Fruit fly (Drosophila melanogaster) whole organism, embryonic: Measurements from ENCODE around the gene CG16957.

Experiments
- Ada2b ChIP-seq: fragments of 200-800 bp; sonication (Bioruptor generic); IDR thresholded peaks from 2 replicates; pipeline ENCODE4 v1.3.6; 2022; ENCODE audit warnings: missing biosample characterization, missing genetic modification characterization
- Asciz ChIP-seq: fragments of 200-800 bp; sonication (Bioruptor generic); optimal IDR thresholded peaks from 2 replicates; lab custom pipeline; 2017; ENCODE audit warnings: missing biosample characterization, mild to moderate bottlenecking, missing genetic modification characterization, missing genetic modification reagents
- B-H1 ChIP-seq: fragments of 200-800 bp; sonication (Bioruptor generic); IDR thresholded peaks from 3 replicates; pipeline ENCODE4 v1.3.6; 2022; ENCODE audit warnings: missing biosample characterization, missing genetic modification characterization
- BEAF-32 ChIP-seq: fragments of 200-800 bp; sonication (Bioruptor generic); optimal IDR thresholded peaks from 3 replicates; lab custom pipeline; 2017; ENCODE audit warnings: missing biosample characterization, missing genetic modification characterization, mild to moderate bottlenecking, moderate library complexity, missing genetic modification reagents
- CG10431 ChIP-seq: fragments of 200-800 bp; sonication (Bioruptor generic); optimal IDR thresholded peaks from 3 replicates; lab custom pipeline; 2018; ENCODE audit warnings: missing biosample characterization, mild to moderate bottlenecking, missing genetic modification characterization
- CG10959 ChIP-seq: fragments of 200-800 bp; sonication (Bioruptor generic); IDR thresholded peaks from 2 replicates; pipeline ENCODE4 v1.3.6; 2022; ENCODE audit warnings: missing biosample characterization, missing genetic modification characterization
- CG11247 ChIP-seq: fragments of 200-800 bp; sonication (Bioruptor generic); IDR thresholded peaks from 2 replicates; pipeline ENCODE4 v1.3.6; 2022; ENCODE audit warnings: missing biosample characterization, missing genetic modification characterization
- CG12299 ChIP-seq: fragments of 200-800 bp; sonication (Bioruptor generic); optimal IDR thresholded peaks from 2 replicates; lab custom pipeline; 2018; ENCODE audit warnings: missing biosample characterization, mild to moderate bottlenecking, missing genetic modification characterization
- CG12391 ChIP-seq: fragments of 200-800 bp; sonication (Bioruptor generic); optimal IDR thresholded peaks from 3 replicates; lab custom pipeline; 2018; ENCODE audit warnings: missing biosample characterization, mild to moderate bottlenecking, missing genetic modification characterization, moderate library complexity
- CG13775 ChIP-seq: fragments of 200-800 bp; sonication (Bioruptor generic); optimal IDR thresholded peaks from 3 replicates; lab custom pipeline; 2017; ENCODE audit warnings: missing biosample characterization, mild to moderate bottlenecking, missing genetic modification characterization
- CG14050 ChIP-seq: fragments of 200-800 bp; sonication (Bioruptor generic); IDR thresholded peaks from 3 replicates; pipeline ENCODE4 v1.3.6; 2022; ENCODE audit warnings: missing biosample characterization, missing genetic modification characterization
- CG14965 ChIP-seq: fragments of 200-800 bp; sonication (Bioruptor generic); optimal IDR thresholded peaks from 2 replicates; lab custom pipeline; 2016; ENCODE audit warnings: missing biosample characterization, missing genetic modification characterization, borderline replicate concordance
- CG15011 ChIP-seq: fragments of 200-800 bp; sonication (Bioruptor generic); optimal IDR thresholded peaks from 3 replicates; lab custom pipeline; 2018; ENCODE audit warnings: missing biosample characterization, mild to moderate bottlenecking, missing genetic modification characterization
- CG16863 ChIP-seq: fragments of 200-800 bp; sonication (Bioruptor generic); optimal IDR thresholded peaks from 3 replicates; lab custom pipeline; 2016; ENCODE audit warnings: missing biosample characterization, missing genetic modification characterization
- CG34224 ChIP-seq: fragments of 200-800 bp; sonication (Bioruptor generic); IDR thresholded peaks from 3 replicates; pipeline ENCODE4 v1.3.6; 2022; ENCODE audit warnings: missing biosample characterization, missing genetic modification characterization; ENCODE audit not compliant: partially characterized antibody
- CG34422 ChIP-seq: fragments of 200-800 bp; sonication (Bioruptor generic); IDR thresholded peaks from 3 replicates; pipeline ENCODE4 v1.3.6; 2022; ENCODE audit warnings: missing biosample characterization, missing genetic modification characterization
- CG6813 ChIP-seq: fragments of 200-800 bp; sonication (Bioruptor generic); optimal IDR thresholded peaks from 2 replicates; lab custom pipeline; 2017; ENCODE audit warnings: missing biosample characterization, missing genetic modification characterization, mild to moderate bottlenecking, moderate library complexity, missing genetic modification reagents
- CG8478 ChIP-seq: fragments of >200 bp; optimal IDR thresholded peaks from 2 replicates; lab custom pipeline; 2018
- CkIIα-i1 ChIP-seq: fragments of 200-800 bp; sonication (Bioruptor generic); IDR thresholded peaks from 2 replicates; pipeline ENCODE4 v1.3.6; 2022; ENCODE audit warnings: missing biosample characterization, missing genetic modification characterization
- CoRest ChIP-seq: fragments of 200-800 bp; sonication (Bioruptor generic); optimal IDR thresholded peaks from 3 replicates; lab custom pipeline; 2018; ENCODE audit warnings: missing biosample characterization, mild to moderate bottlenecking, missing genetic modification characterization, moderate library complexity
- D19A ChIP-seq: fragments of 200-800 bp; optimal IDR thresholded peaks from 3 replicates; lab custom pipeline; 2019; ENCODE audit warnings: missing biosample characterization, mild to moderate bottlenecking, missing genetic modification characterization, moderate library complexity
- Dip3 ChIP-seq: fragments of 200-800 bp; sonication (Bioruptor generic); optimal IDR thresholded peaks from 3 replicates; lab custom pipeline; 2016; ENCODE audit warnings: missing biosample characterization, missing genetic modification characterization
- Hey ChIP-seq: fragments of 200-800 bp; sonication (Bioruptor generic); optimal IDR thresholded peaks from 3 replicates; lab custom pipeline; 2018; ENCODE audit warnings: missing biosample characterization, mild to moderate bottlenecking, missing genetic modification characterization
- Hr3 ChIP-seq: fragments of 200-800 bp; sonication (Bioruptor generic); optimal IDR thresholded peaks from 3 replicates; lab custom pipeline; 2016; ENCODE audit warnings: missing biosample characterization, missing genetic modification characterization
- MESR4 ChIP-seq: fragments of 200-800 bp; sonication (Bioruptor generic); optimal IDR thresholded peaks from 2 replicates; lab custom pipeline; 2018; ENCODE audit warnings: missing biosample characterization, mild to moderate bottlenecking, missing genetic modification characterization, moderate library complexity
- Mrtf ChIP-seq: fragments of 200-800 bp; sonication (Bioruptor generic); IDR thresholded peaks from 3 replicates; pipeline ENCODE4 v1.3.6; 2022; ENCODE audit warnings: missing biosample characterization, missing genetic modification characterization
- NC2α ChIP-seq: fragments of 200-800 bp; sonication (Bioruptor generic); optimal IDR thresholded peaks from 2 replicates; lab custom pipeline; 2016; ENCODE audit warnings: missing biosample characterization, missing genetic modification characterization
- NK7.1 ChIP-seq: fragments of 200-800 bp; sonication (Bioruptor generic); optimal IDR thresholded peaks from 3 replicates; lab custom pipeline; 2016; ENCODE audit warnings: missing biosample characterization, missing genetic modification characterization
- Neu2 ChIP-seq: fragments of 200-800 bp; sonication (Bioruptor generic); optimal IDR thresholded peaks from 3 replicates; lab custom pipeline; 2016; ENCODE audit warnings: missing biosample characterization, missing genetic modification characterization, borderline replicate concordance
- Nf-YA ChIP-seq: fragments of 200-800 bp; sonication (Bioruptor generic); IDR thresholded peaks from 2 replicates; pipeline ENCODE4 v1.3.6; 2022; ENCODE audit warnings: missing biosample characterization, missing genetic modification characterization
- Optix ChIP-seq: fragments of 200-800 bp; sonication (Bioruptor generic); IDR thresholded peaks from 3 replicates; pipeline ENCODE4 v1.3.6; 2022; ENCODE audit warnings: missing biosample characterization, missing genetic modification characterization
- al ChIP-seq: fragments of 200-800 bp; sonication (Bioruptor generic); IDR thresholded peaks from 2 replicates; pipeline ENCODE4 v1.3.6; 2022; ENCODE audit warnings: missing biosample characterization, missing genetic modification characterization
- aop ChIP-seq: fragments of 200-800 bp; sonication (Bioruptor generic); IDR thresholded peaks from 2 replicates; pipeline ENCODE4 v1.3.6; 2022; ENCODE audit warnings: missing biosample characterization, missing genetic modification characterization
- ap ChIP-seq: fragments of 200-800 bp; sonication (Bioruptor generic); IDR thresholded peaks from 2 replicates; pipeline ENCODE4 v1.3.6; 2022; ENCODE audit warnings: missing biosample characterization, missing genetic modification characterization
- ato ChIP-seq: fragments of 200-800 bp; sonication (Bioruptor generic); IDR thresholded peaks from 2 replicates; pipeline ENCODE4 v1.3.6; 2022; ENCODE audit warnings: missing biosample characterization, missing genetic modification characterization; ENCODE audit not compliant: partially characterized antibody
- cad ChIP-seq: fragments of >200 bp; optimal IDR thresholded peaks from 2 replicates; lab custom pipeline; 2017; ENCODE audit warnings: missing biosample characterization, missing genetic modification characterization
- croc ChIP-seq: fragments of 200-800 bp; sonication (Bioruptor generic); conservative IDR thresholded peaks from 3 replicates; pipeline ENCODE4 v1.3.6; 2022; ENCODE audit warnings: missing biosample characterization, missing genetic modification characterization
- ewg ChIP-seq: fragments of 200-800 bp; sonication (Bioruptor generic); optimal IDR thresholded peaks from 3 replicates; lab custom pipeline; 2017; ENCODE audit warnings: mild to moderate bottlenecking, missing biosample characterization, missing genetic modification reagents, missing genetic modification characterization
- gce ChIP-seq: fragments of 200-800 bp; sonication (Bioruptor generic); IDR thresholded peaks from 3 replicates; pipeline ENCODE4 v1.3.6; 2022; ENCODE audit warnings: missing biosample characterization, missing genetic modification characterization
- gfzf ChIP-seq: fragments of 200-800 bp; sonication (Bioruptor generic); optimal IDR thresholded peaks from 2 replicates; lab custom pipeline; 2016; ENCODE audit warnings: missing biosample characterization, mild to moderate bottlenecking, missing genetic modification characterization, moderate library complexity
- gsb ChIP-seq: fragments of 200-800 bp; sonication (Bioruptor generic); IDR thresholded peaks from 2 replicates; pipeline ENCODE4 v1.3.6; 2022; ENCODE audit warnings: missing biosample characterization, missing genetic modification characterization
- jigr1 ChIP-seq: fragments of 200-800 bp; sonication (Bioruptor generic); IDR thresholded peaks from 3 replicates; pipeline ENCODE4 v1.3.6; 2022; ENCODE audit warnings: missing biosample characterization, missing genetic modification characterization
- lilli ChIP-seq: fragments of 200-800 bp; sonication (Bioruptor generic); optimal IDR thresholded peaks from 3 replicates; lab custom pipeline; 2016; ENCODE audit warnings: missing biosample characterization, missing genetic modification characterization
- luna ChIP-seq: fragments of 200-800 bp; sonication (Bioruptor generic); optimal IDR thresholded peaks from 2 replicates; lab custom pipeline; 2016; ENCODE audit warnings: missing biosample characterization, missing genetic modification characterization
- odd ChIP-seq: fragments of 200-800 bp; sonication (Bioruptor generic); optimal IDR thresholded peaks from 2 replicates; lab custom pipeline; 2017; ENCODE audit warnings: missing biosample characterization, mild to moderate bottlenecking, missing genetic modification characterization
- psq ChIP-seq: fragments of 200-800 bp; sonication (Bioruptor generic); optimal IDR thresholded peaks from 2 replicates; lab custom pipeline; 2017; ENCODE audit warnings: missing biosample characterization, missing genetic modification characterization
- rib ChIP-seq: fragments of 200-800 bp; sonication (Bioruptor generic); IDR thresholded peaks from 2 replicates; pipeline ENCODE4 v1.3.6; 2022; ENCODE audit warnings: missing biosample characterization, missing genetic modification characterization
- schlank ChIP-seq: fragments of 200-800 bp; sonication (Bioruptor generic); optimal IDR thresholded peaks from 2 replicates; lab custom pipeline; 2018; ENCODE audit warnings: missing biosample characterization, mild to moderate bottlenecking, missing genetic modification characterization
- ssp ChIP-seq: fragments of 200-800 bp; sonication (Bioruptor generic); IDR thresholded peaks from 2 replicates; pipeline ENCODE4 v1.3.6; 2022; ENCODE audit warnings: missing biosample characterization, missing genetic modification characterization
- tgo ChIP-seq: fragments of 200-800 bp; sonication (Bioruptor generic); IDR thresholded peaks from 3 replicates; pipeline ENCODE4 v1.3.6; 2022; ENCODE audit warnings: missing biosample characterization, missing genetic modification characterization
- tin ChIP-seq: fragments of 200-800 bp; sonication (Bioruptor generic); optimal IDR thresholded peaks from 3 replicates; lab custom pipeline; 2016; ENCODE audit warnings: missing biosample characterization, missing genetic modification characterization
- z ChIP-seq: fragments of 200-800 bp; sonication (Bioruptor generic); IDR thresholded peaks from 3 replicates; pipeline ENCODE4 v1.3.6; 2022; ENCODE audit warnings: missing biosample characterization, missing genetic modification characterization
- zf30C ChIP-seq: fragments of 200-800 bp; sonication (Bioruptor generic); optimal IDR thresholded peaks from 3 replicates; lab custom pipeline; 2018; ENCODE audit warnings: missing biosample characterization, mild to moderate bottlenecking, missing genetic modification characterization

CG16957 gene

DNA sequence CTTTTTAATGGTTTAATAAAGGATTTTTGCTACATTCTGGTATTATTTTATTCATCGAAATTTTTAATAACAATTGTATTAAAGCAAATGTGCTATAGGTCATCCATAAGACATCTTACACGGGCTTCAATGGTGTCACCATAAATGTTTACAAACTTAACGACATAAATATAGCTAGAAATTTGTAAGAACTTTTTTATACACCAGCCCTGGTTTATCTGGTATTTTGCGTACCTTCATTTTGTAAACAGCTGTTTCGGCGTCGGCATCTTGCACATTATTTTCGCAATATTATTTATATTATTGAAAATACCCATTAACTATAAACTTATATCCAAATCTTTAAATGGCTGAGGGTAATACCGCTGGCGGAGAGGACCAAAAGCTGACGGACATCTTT, 28.6 kb downstream of the CG16957 start, which contains the start of gene Tap42 (continued):
- TF ChIP-seq CG14965 (GFP tag; lab: Kevin White, UChicago) (no peak), odd (GFP tag; lab: Kevin White, UChicago) (no peak), BEAF-32 (GFP tag; lab: Kevin White, UChicago) (peak; percentile 10), zf30C (GFP tag; lab: Kevin White, UChicago) (no peak), MESR4 (GFP tag; lab: Kevin White, UChicago) (peak; percentile 40), CG10959 (GFP tag; lab: Robert Waterston, UW) (no peak), CG6813 (GFP tag; lab: Kevin White, UChicago) (no peak), NC2α (GFP tag; lab: Kevin White, UChicago) (no peak), cad (GFP tag; lab: Kevin White, UChicago) (no peak), z (GFP tag; lab: Robert Waterston, UW) (no peak), Hey (no peak), tin (GFP tag; lab: Kevin White, UChicago) (no peak), al (GFP tag; lab: Robert Waterston, UW) (no peak), croc (GFP tag; lab: Robert Waterston, UW) (no peak), NK7.1 (no peak), aop (GFP tag; lab: Robert Waterston, UW) (no peak), Dip3 (no peak), CG14050 (no peak), CG10431 (GFP tag; lab: Kevin White, UChicago) (no peak), Mrtf (no peak), D19A (no peak), CG15011 (GFP tag; lab: Kevin White, UChicago) (no peak), ssp (no peak), Hr3 (GFP tag; lab: Kevin White, UChicago) (no peak), CkIIα-i1 (GFP tag; lab: Robert Waterston, UW) (no peak), Neu2 (no peak), schlank (tag; lab: Kevin White, UChicago) (no peak), Nf-YA (GFP tag; lab: Robert Waterston, UW) (no peak), Ada2b (GFP tag; lab: Robert Waterston, UW) (no peak), gfzf (GFP tag; lab: Kevin White, UChicago) (peak; percentile 20), jigr1 (GFP tag; lab: Robert Waterston, UW) (no peak), luna (GFP tag; lab: Kevin White, UChicago) (no peak), gsb (GFP tag; lab: Robert Waterston, UW) (no peak), CG8478 (lab: Kevin White, UChicago) (no peak), lilli (GFP tag; lab: Kevin White, UChicago) (peak; percentile 51), CoRest (peak; percentile 50), Optix (GFP tag; lab: Robert Waterston, UW) (no peak), psq (GFP tag; lab: Kevin White, UChicago) (no peak), tgo (no peak), gce (GFP tag; lab: Robert Waterston, UW) (no peak), CG13775 (GFP tag; lab: Kevin White, UChicago) (no peak), Asciz (GFP tag; lab: Kevin White, UChicago) (no peak), ewg (GFP tag; lab: Kevin White, UChicago) (no peak), ato (GFP tag; lab: Robert Waterston, UW) (no peak), rib (GFP tag; lab: Robert Waterston, UW) (peak; percentile 81; the same call in 1 of the 2 replicates), CG16863 (GFP tag; lab: Kevin White, UChicago) (no peak), CG12391 (tag; lab: Kevin White, UChicago) (peak; percentile 42), CG11247 (GFP tag; lab: Robert Waterston, UW) (no peak), ap (no peak), CG34422 (GFP tag; lab: Robert Waterston, UW) (no peak; the same call in 2 of the 3 replicates), CG12299 (no peak), CG34224 (GFP tag; lab: Robert Waterston, UW) (no peak), B-H1 (GFP tag; lab: Robert Waterston, UW) (no peak)
